Fruit fly (Drosophila melanogaster): ENCODE data around the gene hb.

Gene hb

DNA sequence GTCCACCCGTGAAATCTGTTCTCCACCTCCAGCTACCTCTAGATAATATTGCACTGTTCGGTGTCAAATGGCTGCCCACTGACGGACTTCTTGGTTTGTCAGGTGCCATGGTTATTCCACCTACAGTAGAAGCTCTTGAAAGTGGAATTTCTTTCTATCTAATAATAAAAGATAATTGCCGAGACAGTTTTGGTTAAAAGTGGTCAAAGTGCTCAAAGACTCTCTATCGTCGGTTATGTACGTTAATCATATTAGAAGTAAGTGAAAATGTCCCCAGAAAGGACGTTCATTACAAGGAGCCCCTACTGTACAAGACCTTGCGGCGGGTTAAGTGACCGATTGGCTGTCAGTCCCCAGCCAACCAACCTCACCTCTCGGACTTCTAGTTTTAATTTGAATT lies 46.6 kb upstream of the hb start (continued):
- TF ChIP-seq CG10462 (GFP tag; optimal IDR thresholded peaks at IDR 0.05) = no peak
- no peak for TF ChIP-seq Nf-YA (GFP tag; IDR thresholded peaks at IDR 0.05)
- no peak for TF ChIP-seq CG8478 (optimal IDR thresholded peaks at IDR 0.05)
- no peak for TF ChIP-seq Lim3 (GFP tag; IDR thresholded peaks at IDR 0.05)
- TF ChIP-seq CG13296 (GFP tag; optimal IDR thresholded peaks at IDR 0.05) = peak; percentile 17
- TF ChIP-seq HmgZ (tag; optimal IDR thresholded peaks at IDR 0.05) = no peak
- TF ChIP-seq dmrt99B (tag; optimal IDR thresholded peaks at IDR 0.05) = no peak
- TF ChIP-seq mam (GFP tag; optimal IDR thresholded peaks at IDR 0.05) = peak; percentile 2
- TF ChIP-seq nmo (GFP tag; optimal IDR thresholded peaks at IDR 0.05) = no peak
- TF ChIP-seq az2 (GFP tag; optimal IDR thresholded peaks at IDR 0.05) = peak; percentile 34
- TF ChIP-seq sob (GFP tag; IDR thresholded peaks at IDR 0.05) = peak; percentile 42; the same call in 1 of the 2 replicates
- TF ChIP-seq Dad (GFP tag; optimal IDR thresholded peaks at IDR 0.05) = no peak
- TF ChIP-seq CG42726 (GFP tag; IDR thresholded peaks at IDR 0.05; ENCODE audit: partially characterized antibody) = no peak
- TF ChIP-seq crc (GFP tag; optimal IDR thresholded peaks at IDR 0.05) = no peak
- no peak for TF ChIP-seq sens (GFP tag)
- TF ChIP-seq CG2129 (GFP tag; IDR thresholded peaks at IDR 0.05; ENCODE audit: partially characterized antibody) = no peak
- TF ChIP-seq jumu (GFP tag; optimal IDR thresholded peaks at IDR 0.05) = peak; percentile 53
- no peak for TF ChIP-seq Hey (tag; optimal IDR thresholded peaks at IDR 0.05)
- no peak for TF ChIP-seq Gsc (GFP tag; IDR thresholded peaks at IDR 0.05)
- TF ChIP-seq CrebB (tag; optimal IDR thresholded peaks at IDR 0.05) = no peak
- no peak for TF ChIP-seq TFAM (GFP tag; optimal IDR thresholded peaks at IDR 0.05)
- TF ChIP-seq org-1 (GFP tag; optimal IDR thresholded peaks at IDR 0.05) = peak; percentile 36
- no peak for TF ChIP-seq tll (GFP tag; optimal IDR thresholded peaks at IDR 0.05)
- no peak for TF ChIP-seq Asciz (GFP tag; optimal IDR thresholded peaks at IDR 0.05)
- peak; percentile 46 for TF ChIP-seq NfI (GFP tag; optimal IDR thresholded peaks at IDR 0.05)
- TF ChIP-seq CG3838 (GFP tag; optimal IDR thresholded peaks at IDR 0.05) = no peak
- no peak for TF ChIP-seq p53 (GFP tag; optimal IDR thresholded peaks at IDR 0.05)
- TF ChIP-seq cas (GFP tag; IDR thresholded peaks at IDR 0.05) = no peak
- peak; percentile 77 for TF ChIP-seq Ptx1 (GFP tag; IDR thresholded peaks at IDR 0.05)
- no peak for TF ChIP-seq CG4707 (GFP tag; optimal IDR thresholded peaks at IDR 0.05)
- no peak for TF ChIP-seq bowl (GFP tag; IDR thresholded peaks at IDR 0.05)
- peak; percentile 57 for TF ChIP-seq CG2678 (tag; optimal IDR thresholded peaks at IDR 0.05)
- TF ChIP-seq CG15269 (tag; optimal IDR thresholded peaks at IDR 0.05) = peak; percentile 73
- TF ChIP-seq Myb (GFP tag; optimal IDR thresholded peaks at IDR 0.05) = no peak
- no peak for TF ChIP-seq sc (optimal IDR thresholded peaks at IDR 0.05)
- no peak for TF ChIP-seq sc (GFP tag; optimal IDR thresholded peaks at IDR 0.05)
- no peak for TF ChIP-seq cato (GFP tag; optimal IDR thresholded peaks at IDR 0.05; ENCODE audit: borderline replicate concordance)
- no peak for TF ChIP-seq Usf (GFP tag; optimal IDR thresholded peaks at IDR 0.05)
- 0 out of 3 replicates have a peak, but pooled peaks have one; percentile 55 for TF ChIP-seq C15 (GFP tag; IDR thresholded peaks at IDR 0.05)
- TF ChIP-seq wor (GFP tag; IDR thresholded peaks at IDR 0.05) = no peak
- no peak for TF ChIP-seq pho (GFP tag; optimal IDR thresholded peaks at IDR 0.05)
- peak; percentile 65 for TF ChIP-seq unpg (GFP tag; optimal IDR thresholded peaks at IDR 0.05)
- TF ChIP-seq Hmr (GFP tag; optimal IDR thresholded peaks at IDR 0.05) = peak; percentile 67
- TF ChIP-seq CG18619 (GFP tag; optimal IDR thresholded peaks at IDR 0.05) = peak; percentile 39
- TF ChIP-seq Hand (GFP tag; optimal IDR thresholded peaks at IDR 0.05) = no peak
- no peak for TF ChIP-seq kah (GFP tag; optimal IDR thresholded peaks at IDR 0.05)
- TF ChIP-seq CG1602 (GFP tag; optimal IDR thresholded peaks at IDR 0.05) = peak; percentile 41
- 0 out of 2 replicates have a peak, but pooled peaks have one; percentile 15 for TF ChIP-seq ro (GFP tag; IDR thresholded peaks at IDR 0.05)
- peak; percentile 8; the same call in 1 of the 2 replicates for TF ChIP-seq ttk (GFP tag; IDR thresholded peaks at IDR 0.05)
- no peak for TF ChIP-seq salm (tag; optimal IDR thresholded peaks at IDR 0.05)
- TF ChIP-seq danr (GFP tag; IDR thresholded peaks at IDR 0.05) = peak; percentile 8; the same call in 1 of the 2 replicates
- no peak for TF ChIP-seq knrl (GFP tag; IDR thresholded peaks at IDR 0.05; ENCODE audit: partially characterized antibody)

All from whole organism, embryonic.